Worm (Caenorhabditis elegans) whole organism, mixed stage, embryonic: ENCODE results near the gene tomm-40.

Experiments
- bed-3 ChIP-seq: fragments of 200-800 bp; sonication (Bioruptor generic); optimal IDR thresholded peaks from 3 replicates; lab custom pipeline; 2018; ENCODE audit warnings: mild to moderate bottlenecking, missing genetic modification characterization, moderate library complexity, missing compliant biosample characterization
- blmp-1 ChIP-seq: fragments of 150-350 bp; optimal IDR thresholded peaks from 2 replicates; lab custom pipeline; 2014; ENCODE audit warnings: missing biosample characterization, missing genetic modification characterization
- ceh-39 ChIP-seq: fragments of 150-350 bp; optimal IDR thresholded peaks from 2 replicates; lab custom pipeline; 2014; ENCODE audit warnings: missing biosample characterization, missing genetic modification characterization
- ceh-43 ChIP-seq: fragments of 200-800 bp; sonication (Bioruptor generic); optimal IDR thresholded peaks from 2 replicates; lab custom pipeline; 2018; ENCODE audit warnings: mild to moderate bottlenecking, missing genetic modification characterization, moderate library complexity, missing compliant biosample characterization
- ceh-83 ChIP-seq: fragments of 200-800 bp; sonication (Bioruptor generic); optimal IDR thresholded peaks from 2 replicates; lab custom pipeline; 2018; ENCODE audit warnings: mild to moderate bottlenecking, missing genetic modification characterization, missing compliant biosample characterization
- ces-1 ChIP-seq: fragments of 150-350 bp; optimal IDR thresholded peaks from 2 replicates; lab custom pipeline; 2014; ENCODE audit warnings: missing biosample characterization, missing genetic modification reagents, missing genetic modification characterization
- drap-1 ChIP-seq: fragments of 200-800 bp; sonication (Bioruptor generic); optimal IDR thresholded peaks from 3 replicates; lab custom pipeline; 2018; ENCODE audit warnings: mild to moderate bottlenecking, missing genetic modification characterization, missing compliant biosample characterization
- elt-1 ChIP-seq: sonication (generic microtip); optimal IDR thresholded peaks from 2 replicates; lab custom pipeline; 2017; ENCODE audit warnings: missing genetic modification characterization, mild to moderate bottlenecking, missing compliant biosample characterization, antibody characterized with exemption, moderate library complexity, borderline replicate concordance; ENCODE audit not compliant: insufficient read depth
- elt-3 ChIP-seq: fragments of 150-350 bp; optimal IDR thresholded peaks from 2 replicates; lab custom pipeline; 2014; ENCODE audit warnings: missing biosample characterization, missing genetic modification characterization
- ham-2 ChIP-seq: fragments of 200-800 bp; sonication (Bioruptor generic); optimal IDR thresholded peaks from 2 replicates; lab custom pipeline; 2018; ENCODE audit warnings: mild to moderate bottlenecking, missing genetic modification characterization, missing compliant biosample characterization
- hlh-1 ChIP-seq: fragments of 150-350 bp; optimal IDR thresholded peaks from 2 replicates; lab custom pipeline; 2014; ENCODE audit warnings: missing biosample characterization, missing genetic modification reagents, missing genetic modification characterization
- lin-13 ChIP-seq: fragments of 150-350 bp; optimal IDR thresholded peaks from 2 replicates; lab custom pipeline; 2014; ENCODE audit warnings: missing biosample characterization, missing genetic modification characterization
- mab-5 ChIP-seq: fragments of 150-350 bp; optimal IDR thresholded peaks from 2 replicates; lab custom pipeline; 2014; ENCODE audit warnings: missing biosample characterization, missing genetic modification characterization
- mep-1 ChIP-seq: fragments of 150-350 bp; optimal IDR thresholded peaks from 2 replicates; lab custom pipeline; 2017; ENCODE audit warnings: missing biosample characterization, missing genetic modification reagents, missing genetic modification characterization, inconsistent platforms
- nhr-12 ChIP-seq: fragments of 150-350 bp; optimal IDR thresholded peaks from 2 replicates; lab custom pipeline; 2014; ENCODE audit warnings: missing biosample characterization, missing genetic modification characterization
- nhr-2 ChIP-seq: fragments of 150-350 bp; optimal IDR thresholded peaks from 2 replicates; lab custom pipeline; 2014; ENCODE audit warnings: missing biosample characterization, missing genetic modification characterization
- nhr-28 ChIP-seq: fragments of 150-350 bp; optimal IDR thresholded peaks from 2 replicates; lab custom pipeline; 2014; ENCODE audit warnings: missing biosample characterization, missing genetic modification characterization
- nhr-76 ChIP-seq: sonication (generic microtip); optimal IDR thresholded peaks from 2 replicates; lab custom pipeline; 2017; ENCODE audit warnings: missing biosample characterization, missing genetic modification characterization
- sptf-1 ChIP-seq: sonication (generic microtip); optimal IDR thresholded peaks from 2 replicates; lab custom pipeline; 2017; ENCODE audit warnings: mild to moderate bottlenecking, missing genetic modification characterization, moderate library complexity, missing compliant biosample characterization
- tbx-8 ChIP-seq: fragments of 200-800 bp; sonication (Bioruptor generic); optimal IDR thresholded peaks from 2 replicates; lab custom pipeline; 2018; ENCODE audit warnings: mild to moderate bottlenecking, missing genetic modification characterization, moderate library complexity, missing compliant biosample characterization
- unc-120 ChIP-seq: sonication (generic microtip); optimal IDR thresholded peaks from 2 replicates; lab custom pipeline; 2017; ENCODE audit warnings: missing genetic modification characterization, missing compliant biosample characterization; ENCODE audit not compliant: poor library complexity, severe bottlenecking
- unc-62 ChIP-seq: fragments of 150-350 bp; optimal IDR thresholded peaks from 2 replicates; lab custom pipeline; 2014; ENCODE audit warnings: missing biosample characterization, missing genetic modification reagents, missing genetic modification characterization
- zip-8 ChIP-seq: fragments of 150-350 bp; optimal IDR thresholded peaks from 2 replicates; lab custom pipeline; 2014; ENCODE audit warnings: missing biosample characterization, missing genetic modification characterization
- ztf-11 ChIP-seq: fragments of 150-350 bp; optimal IDR thresholded peaks from 2 replicates; lab custom pipeline; 2014; ENCODE audit warnings: missing biosample characterization, missing genetic modification characterization

Gene tomm-40

ce11 chrII:8962206-8962605 lies 11.2 kb downstream of the tomm-40 start:
- TF ChIP-seq hlh-1 (tag; lab: Kevin White, UChicago): peak; percentile 53
- no peak for TF ChIP-seq ceh-43 (GFP tag; lab: Kevin White, UChicago)
- TF ChIP-seq mab-5 (tag; lab: Kevin White, UChicago): no peak
- peak; percentile 29 for TF ChIP-seq unc-120 (tag; lab: Kevin White, UChicago)

DNA sequence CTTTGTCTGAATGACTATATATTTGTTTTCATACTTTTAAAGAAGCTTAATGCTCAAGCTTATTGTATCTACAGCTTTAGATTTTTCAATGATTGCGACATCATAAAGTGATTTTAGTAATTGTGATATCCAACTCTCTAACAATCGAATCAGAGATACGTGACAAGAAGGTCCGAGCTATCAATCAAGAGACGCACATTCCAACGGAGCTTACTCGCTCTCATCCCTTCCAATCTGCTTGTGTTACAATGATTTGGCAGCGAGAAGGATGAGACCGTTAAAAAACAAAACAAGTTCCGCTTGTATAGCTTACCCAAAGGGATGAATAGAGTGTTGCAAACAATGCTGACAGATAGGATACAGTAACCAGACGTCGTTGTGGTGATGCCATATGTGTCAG lies 11.9 kb downstream of the tomm-40 start:
- TF ChIP-seq hlh-1 (tag; lab: Kevin White, UChicago) (no peak), ceh-43 (GFP tag; lab: Kevin White, UChicago) (no peak), unc-62 (GFP tag; lab: Kevin White, UChicago) (peak; percentile 87)

ce11 chrII:8960414-8960813 lies 13.0 kb downstream of the tomm-40 start, which contains the start of gene cal-2:
Gene cal-2, plus strand, starts transcription at chrII:8960714.
- TF ChIP-seq ham-2 (GFP tag; lab: Kevin White, UChicago) (no peak), drap-1 (GFP tag; lab: Kevin White, UChicago) (no peak), tbx-8 (GFP tag; lab: Kevin White, UChicago) (no peak), hlh-1 (tag; lab: Kevin White, UChicago) (no peak), lin-13 (no peak), ztf-11 (tag; lab: Kevin White, UChicago) (no peak), bed-3 (GFP tag; lab: Kevin White, UChicago) (no peak), mep-1 (no peak), blmp-1 (no peak)

- TF ChIP-seq unc-62 (GFP tag; lab: Kevin White, UChicago) (peak; percentile 21), unc-120 (tag; lab: Kevin White, UChicago) (peak; percentile 32), ces-1 (GFP tag; lab: Kevin White, UChicago) (no peak), hlh-1 (tag; lab: Kevin White, UChicago) (peak; percentile 51)
- TF ChIP-seq, all 35 proteins: peak for 3
Observed at ce11 chrII:8959081-8959480, 14.3 kb downstream of the tomm-40 start.

DNA sequence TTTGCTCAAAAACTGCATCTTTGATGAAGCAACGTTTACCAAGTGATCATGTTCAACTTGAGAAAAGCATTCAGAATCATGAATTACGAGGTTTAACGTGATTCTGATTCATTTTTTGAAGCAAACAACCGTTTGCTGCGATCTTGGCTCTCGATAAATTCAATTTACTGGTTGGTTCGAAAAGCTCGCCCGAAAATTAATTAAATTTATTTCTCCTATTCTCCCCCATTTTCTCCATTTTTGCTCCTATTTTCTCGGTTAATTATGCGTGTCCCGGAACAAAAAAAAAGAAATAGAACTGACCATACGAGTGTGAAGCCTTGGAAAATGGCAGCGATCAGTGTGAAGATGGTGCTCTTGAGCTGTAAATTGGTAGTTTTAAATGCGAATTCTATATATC lies 16.5 kb downstream of the tomm-40 start:
- peak; percentile 94 for TF ChIP-seq ces-1 (GFP tag; lab: Kevin White, UChicago)
- no peak for TF ChIP-seq blmp-1

DNA sequence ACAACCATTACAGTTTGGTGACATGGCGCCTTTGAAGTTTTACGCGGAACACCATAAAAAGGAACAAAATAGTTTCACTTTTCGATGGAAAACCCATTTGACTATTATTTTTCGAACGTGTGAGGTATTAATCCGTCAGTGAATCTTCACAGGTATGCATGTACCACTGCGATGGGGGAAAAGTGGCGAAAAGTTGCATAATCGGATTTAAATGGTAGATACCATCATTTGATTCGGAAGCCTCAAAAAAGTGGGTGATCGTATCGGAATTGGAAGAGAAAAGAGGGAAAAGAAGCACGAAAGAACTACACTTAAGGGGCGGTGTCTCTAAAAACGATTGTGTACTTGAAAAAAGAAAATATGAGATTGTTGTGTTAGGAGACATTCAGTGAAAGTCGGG lies 19.7 kb downstream of the tomm-40 start:
- no peak for TF ChIP-seq nhr-2 (tag; lab: Kevin White, UChicago)
- peak; percentile 16 for TF ChIP-seq elt-1 (tag; lab: Kevin White, UChicago)

- TF ChIP-seq ceh-39 (tag; lab: Kevin White, UChicago) (no peak), nhr-76 (tag; lab: Kevin White, UChicago) (no peak), nhr-28 (tag; lab: Kevin White, UChicago) (no peak), nhr-12 (tag; lab: Kevin White, UChicago) (no peak), elt-1 (tag; lab: Kevin White, UChicago) (no peak), sptf-1 (tag; lab: Kevin White, UChicago) (no peak), ceh-43 (GFP tag; lab: Kevin White, UChicago) (no peak), elt-3 (tag; lab: Kevin White, UChicago) (no peak), zip-8 (tag; lab: Kevin White, UChicago) (no peak), hlh-1 (tag; lab: Kevin White, UChicago) (no peak), unc-62 (GFP tag; lab: Kevin White, UChicago) (no peak), mep-1 (no peak)
- TF ChIP-seq, all 35 proteins: peak for 0
Observed at ce11 chrII:8951270-8951669, 22.1 kb downstream of the tomm-40 start.

DNA sequence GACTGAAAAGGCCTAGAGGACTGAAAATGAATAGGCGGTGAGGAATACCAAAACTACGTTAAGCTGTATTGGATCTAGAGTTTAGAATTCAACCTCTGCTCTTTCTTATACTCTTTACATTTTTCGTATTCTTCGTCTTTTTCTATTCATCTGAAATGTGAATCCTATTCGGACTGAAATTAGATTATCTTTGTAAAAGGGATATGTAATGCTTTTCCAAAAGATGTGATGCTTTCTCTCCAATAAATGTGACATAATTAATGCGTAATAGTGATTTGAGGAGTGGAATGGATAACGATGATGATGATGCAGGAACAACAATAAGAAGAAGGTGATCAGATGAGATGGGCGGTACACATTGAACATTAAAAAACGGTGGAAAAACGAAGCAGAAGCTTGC lies 24.7 kb downstream of the tomm-40 start:
- TF ChIP-seq ces-1 (GFP tag; lab: Kevin White, UChicago) (peak; percentile 52), ceh-83 (no peak)
